Worm (Caenorhabditis elegans): Measurements from ENCODE around the gene elks-1.

DNA sequence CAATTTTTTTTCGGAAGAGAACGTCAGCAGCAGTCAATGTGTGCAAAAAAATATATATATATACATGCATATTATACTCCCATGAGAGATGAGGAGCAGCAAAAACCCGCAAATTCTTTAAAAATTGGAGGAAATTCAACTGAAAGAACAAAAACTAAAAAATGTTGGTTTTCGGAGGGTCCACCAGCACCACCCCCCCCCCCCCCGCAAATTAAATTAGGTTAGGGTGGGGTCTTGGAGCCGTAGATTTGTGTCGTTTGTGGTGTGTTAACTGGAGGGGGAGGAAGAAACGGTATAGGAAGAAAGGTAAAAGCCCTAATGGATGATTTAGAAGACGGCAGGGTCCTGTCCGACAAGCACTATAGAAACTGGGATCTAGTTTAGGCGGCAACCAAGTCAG is 1.5 kb downstream of the elks-1 start:
- TF ChIP-seq lir-3 (tag; optimal IDR thresholded peaks at IDR 0.05; ENCODE audit: poor library complexity) (no peak), lin-14 (GFP tag; optimal IDR thresholded peaks at IDR 0.05) (peak; percentile 1), ceh-82 (tag; optimal IDR thresholded peaks at IDR 0.05) (no peak), blmp-1 (tag; optimal IDR thresholded peaks at IDR 0.05) (no peak), nhr-76 (tag; optimal IDR thresholded peaks at IDR 0.05) (no peak), nhr-77 (tag; optimal IDR thresholded peaks at IDR 0.05) (no peak)
